Fruit fly (Drosophila melanogaster) S2 (cell line): Measurements from ENCODE around the gene CG13029.

Source experiments
- CG8478 ChIP-seq: fragments of >200 bp; optimal IDR thresholded peaks from 2 replicates; lab custom pipeline; 2018
- CTCF ChIP-seq, 2 experiments: fragments of >200 bp; optimal IDR thresholded peaks; 2 replicates each; lab custom pipeline; 2018

DNA sequence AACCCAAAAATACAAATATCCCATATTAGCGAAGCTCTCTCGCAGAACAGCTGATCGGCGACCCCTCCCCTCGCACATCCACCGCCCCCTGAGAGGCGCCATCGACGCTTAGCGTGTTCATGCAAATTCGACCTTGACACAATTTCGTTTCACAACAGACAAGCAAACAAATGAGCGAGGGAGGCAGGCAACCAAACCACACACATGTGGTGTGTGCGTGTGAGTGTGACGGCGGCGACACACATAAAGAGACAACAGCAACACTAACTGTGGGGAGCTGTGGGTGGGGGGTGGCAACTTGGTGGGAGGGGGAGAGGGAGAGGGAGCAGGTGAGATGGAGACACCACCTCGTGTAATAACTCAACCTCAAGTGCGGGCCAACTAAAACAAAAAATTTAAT, 35.7 kb upstream of the CG13029 start:
- TF ChIP-seq CG8478 (lab: Kevin White, UChicago) (no peak), CTCF (optimal IDR thresholded peaks at IDR 0.05; lab: Kevin White, UChicago) (no peak)
